Worm (Caenorhabditis elegans): ENCODE results near the gene sri-38.
A peak's percentile ranks its signal among the peaks of the same experiment; 100 is the strongest.
"Not testable (repeated sequence)": the region's sequence is repeated elsewhere in the genome, so short reads cannot be mapped to it uniquely, and the experiment has no call there.

The sri-38 gene

ce11 chrII:2638062-2638461 is 27.4 kb downstream of the sri-38 start, which contains the start of gene F22E5.9:
Gene F22E5.9 (plus strand): TSS chrII:2638388.
- TF ChIP-seq dpff-1 (tag; optimal IDR thresholded peaks at IDR 0.05) (no peak), athp-1 (tag; optimal IDR thresholded peaks at IDR 0.05) (no peak), rcor-1 (GFP tag; IDR thresholded peaks at IDR 0.05) (no peak), attf-3 (GFP tag; conservative IDR thresholded peaks at IDR 0.05) (no peak), efl-1 (GFP tag; optimal IDR thresholded peaks at IDR 0.05) (peak; percentile 30), him-1 (tag; optimal IDR thresholded peaks at IDR 0.05) (no peak), repo-1 (tag; optimal IDR thresholded peaks at IDR 0.05) (no peak), attf-5 (GFP tag; optimal IDR thresholded peaks at IDR 0.05) (no peak), pbrm-1 (GFP tag; IDR thresholded peaks at IDR 0.05) (no peak), K11D2.4 (GFP tag; IDR thresholded peaks at IDR 0.05) (no peak), F39B2.1 (GFP tag; IDR thresholded peaks at IDR 0.05) (no peak), nfya-1 (tag; optimal IDR thresholded peaks at IDR 0.05; ENCODE audit: borderline replicate concordance, insufficient read depth) (no peak), bed-2 (GFP tag; IDR thresholded peaks at IDR 0.05) (no peak), mcd-1 (GFP tag; IDR thresholded peaks at IDR 0.05) (peak; percentile 85), ztf-18 (tag; optimal IDR thresholded peaks at IDR 0.05) (no peak), unc-62 (GFP tag; optimal IDR thresholded peaks at IDR 0.05) (no peak), snpc-1.3 (tag; optimal IDR thresholded peaks at IDR 0.05; ENCODE audit: insufficient read depth) (no peak), lin-54 (GFP tag; optimal IDR thresholded peaks at IDR 0.05) (peak; percentile 50), sea-2 (GFP tag; IDR thresholded peaks at IDR 0.05) (no peak), nhr-179 (tag; optimal IDR thresholded peaks at IDR 0.05) (no peak), egl-18 (GFP tag; IDR thresholded peaks at IDR 0.05) (no peak), ets-4 (GFP tag; optimal IDR thresholded peaks at IDR 0.05) (no peak), madf-3 (GFP tag; IDR thresholded peaks at IDR 0.05) (no peak), dpl-1 (GFP tag; optimal IDR thresholded peaks at IDR 0.05) (peak; percentile 54), tlf-1 (GFP tag; optimal IDR thresholded peaks at IDR 0.05) (no peak), ztf-6 (GFP tag; IDR thresholded peaks at IDR 0.05) (no peak), ccch-3 (GFP tag; optimal IDR thresholded peaks at IDR 0.05) (no peak), F49E8.2 (tag; optimal IDR thresholded peaks at IDR 0.05; ENCODE audit: insufficient read depth) (no peak), nfya-2 (GFP tag; IDR thresholded peaks at IDR 0.05) (no peak), mel-28 (tag; optimal IDR thresholded peaks at IDR 0.05; ENCODE audit: borderline replicate concordance) (no peak), lsl-1 (GFP tag; optimal IDR thresholded peaks at IDR 0.05) (no peak), F10E7.11 (tag; optimal IDR thresholded peaks at IDR 0.05) (no peak), nhr-90 (tag; optimal IDR thresholded peaks at IDR 0.05) (no peak), F55B11.4 (tag; optimal IDR thresholded peaks at IDR 0.05; ENCODE audit: borderline replicate concordance, insufficient read depth) (no peak)

- not testable (repeated sequence) for TF ChIP-seq F37B4.10 (GFP tag; IDR thresholded peaks at IDR 0.05); rec-8 (tag; optimal IDR thresholded peaks at IDR 0.05); rpc-1 (optimal IDR thresholded peaks at IDR 0.05); rpc-1 (tag; optimal IDR thresholded peaks at IDR 0.05)
These were observed 28.9 kb downstream of the sri-38 start, which contains the start of gene F22E5.8 for ce11 chrII:2639401-2640088. Gene F22E5.8 (plus strand): TSS chrII:2640038.

Measured in whole organism, young adult.